Fruit fly (Drosophila melanogaster) whole organism, embryonic: ENCODE measurements around the gene CG17154.
A peak's percentile ranks its signal among the peaks of the same experiment; 100 is the strongest.

Experiments used
- BtbVII ChIP-seq: fragments of 200-800 bp; sonication (Bioruptor generic); optimal IDR thresholded peaks from 3 replicates; lab custom pipeline; 2017; ENCODE audit warnings: missing biosample characterization, mild to moderate bottlenecking, missing genetic modification characterization
- CG10274 ChIP-seq: fragments of 200-800 bp; sonication (Bioruptor generic); optimal IDR thresholded peaks from 3 replicates; lab custom pipeline; 2017; ENCODE audit warnings: missing biosample characterization, mild to moderate bottlenecking, missing genetic modification characterization
- CG10321 ChIP-seq: fragments of 200-800 bp; sonication (Bioruptor generic); IDR thresholded peaks from 2 replicates; pipeline ENCODE4 v1.3.6; 2022; ENCODE audit warnings: missing biosample characterization, missing genetic modification characterization
- CG10462 ChIP-seq: fragments of 200-800 bp; sonication (Bioruptor generic); optimal IDR thresholded peaks from 2 replicates; lab custom pipeline; 2016; ENCODE audit warnings: missing biosample characterization, missing genetic modification characterization
- CG11456 ChIP-seq: fragments of 200-800 bp; sonication (Bioruptor generic); IDR thresholded peaks from 3 replicates; pipeline ENCODE4 v1.3.6; 2022; ENCODE audit warnings: missing biosample characterization, missing genetic modification characterization
- CG11696 ChIP-seq: fragments of 200-800 bp; sonication (Bioruptor generic); IDR thresholded peaks from 2 replicates; pipeline ENCODE4 v1.3.6; 2022; ENCODE audit warnings: missing biosample characterization, missing genetic modification characterization
- CG11723 ChIP-seq: fragments of 200-800 bp; sonication (Bioruptor generic); optimal IDR thresholded peaks from 2 replicates; lab custom pipeline; 2017; ENCODE audit warnings: missing biosample characterization, mild to moderate bottlenecking, missing genetic modification characterization
- CG13624 ChIP-seq: fragments of 200-800 bp; sonication (Bioruptor generic); optimal IDR thresholded peaks from 2 replicates; lab custom pipeline; 2016; ENCODE audit warnings: missing biosample characterization, missing genetic modification characterization
- CG13775 ChIP-seq: fragments of 200-800 bp; sonication (Bioruptor generic); optimal IDR thresholded peaks from 3 replicates; lab custom pipeline; 2017; ENCODE audit warnings: missing biosample characterization, mild to moderate bottlenecking, missing genetic modification characterization
- CG13894 ChIP-seq: fragments of 200-800 bp; sonication (Bioruptor generic); optimal IDR thresholded peaks from 3 replicates; lab custom pipeline; 2018; ENCODE audit warnings: missing biosample characterization, mild to moderate bottlenecking, missing genetic modification characterization, moderate library complexity
- CG17186 ChIP-seq: fragments of 200-800 bp; sonication (Bioruptor generic); optimal IDR thresholded peaks from 3 replicates; lab custom pipeline; 2017; ENCODE audit warnings: missing biosample characterization, missing genetic modification reagents, missing genetic modification characterization
- CG17361 ChIP-seq: fragments of 200-800 bp; sonication (Bioruptor generic); IDR thresholded peaks from 3 replicates; pipeline ENCODE4 v1.3.6; 2022; ENCODE audit warnings: missing biosample characterization, missing genetic modification characterization
- CG1792 ChIP-seq: fragments of 200-800 bp; sonication (Bioruptor generic); optimal IDR thresholded peaks from 2 replicates; lab custom pipeline; 2016; ENCODE audit warnings: missing biosample characterization, missing genetic modification characterization
- CG18599 ChIP-seq: fragments of 200-800 bp; sonication (Bioruptor generic); optimal IDR thresholded peaks from 3 replicates; lab custom pipeline; 2017; ENCODE audit warnings: missing biosample characterization, missing genetic modification characterization, mild to moderate bottlenecking, moderate library complexity, missing genetic modification reagents
- CG2678 ChIP-seq: fragments of 200-800 bp; sonication (Bioruptor generic); optimal IDR thresholded peaks from 3 replicates; lab custom pipeline; 2019; ENCODE audit warnings: missing biosample characterization, mild to moderate bottlenecking, missing genetic modification characterization, moderate library complexity
- CG2712 ChIP-seq: fragments of 200-800 bp; optimal IDR thresholded peaks from 3 replicates; lab custom pipeline; 2019; ENCODE audit warnings: missing biosample characterization, mild to moderate bottlenecking, missing genetic modification characterization, moderate library complexity
- CG30403 ChIP-seq: fragments of 200-800 bp; sonication (Bioruptor generic); optimal IDR thresholded peaks from 3 replicates; lab custom pipeline; 2016; ENCODE audit warnings: missing biosample characterization, missing genetic modification characterization
- CG31224 ChIP-seq: fragments of 200-800 bp; sonication (Bioruptor generic); IDR thresholded peaks from 2 replicates; pipeline ENCODE4 v1.3.6; 2022; ENCODE audit warnings: missing biosample characterization, missing genetic modification characterization
- CG31441 ChIP-seq: fragments of 200-800 bp; sonication (Bioruptor generic); IDR thresholded peaks from 2 replicates; pipeline ENCODE4 v1.3.6; 2022; ENCODE audit warnings: missing biosample characterization, missing genetic modification characterization
- CG4854 ChIP-seq: fragments of 200-800 bp; sonication (Bioruptor generic); optimal IDR thresholded peaks from 2 replicates; lab custom pipeline; 2016; ENCODE audit warnings: missing biosample characterization, missing genetic modification characterization, inconsistent platforms
- CG8281 ChIP-seq: fragments of 200-800 bp; sonication (Bioruptor generic); optimal IDR thresholded peaks from 2 replicates; lab custom pipeline; 2018; ENCODE audit warnings: missing biosample characterization, mild to moderate bottlenecking, missing genetic modification characterization, moderate library complexity
- CG8359 ChIP-seq: fragments of 200-800 bp; sonication (Bioruptor generic); optimal IDR thresholded peaks from 2 replicates; lab custom pipeline; 2017; ENCODE audit warnings: missing biosample characterization, mild to moderate bottlenecking, missing genetic modification characterization, borderline replicate concordance
- CG9727 ChIP-seq: fragments of 200-800 bp; sonication (Bioruptor generic); optimal IDR thresholded peaks from 3 replicates; lab custom pipeline; 2017; ENCODE audit warnings: missing biosample characterization, mild to moderate bottlenecking, missing genetic modification characterization
- Chrac-16 ChIP-seq: fragments of 200-800 bp; sonication (Bioruptor generic); optimal IDR thresholded peaks from 3 replicates; lab custom pipeline; 2016; ENCODE audit warnings: missing biosample characterization, missing genetic modification characterization
- Fer1 ChIP-seq: fragments of 200-800 bp; sonication (Bioruptor generic); optimal IDR thresholded peaks from 2 replicates; lab custom pipeline; 2017; ENCODE audit warnings: missing biosample characterization, mild to moderate bottlenecking, missing genetic modification characterization
- HmgD ChIP-seq: fragments of 200-800 bp; sonication (Bioruptor generic); optimal IDR thresholded peaks from 3 replicates; lab custom pipeline; 2016; ENCODE audit warnings: missing biosample characterization, missing genetic modification characterization
- HmgZ ChIP-seq: fragments of 200-800 bp; sonication (Bioruptor generic); optimal IDR thresholded peaks from 2 replicates; lab custom pipeline; 2018; ENCODE audit warnings: missing biosample characterization, mild to moderate bottlenecking, missing genetic modification characterization
- Nf-YC ChIP-seq: fragments of 200-800 bp; optimal IDR thresholded peaks from 3 replicates; lab custom pipeline; 2019; ENCODE audit warnings: missing biosample characterization, mild to moderate bottlenecking, missing genetic modification characterization, moderate library complexity
- Sox100B ChIP-seq: fragments of 200-800 bp; sonication (Bioruptor generic); optimal IDR thresholded peaks from 3 replicates; lab custom pipeline; 2018; ENCODE audit warnings: missing biosample characterization, mild to moderate bottlenecking, missing genetic modification characterization
- Sry-δ ChIP-seq: fragments of 200-800 bp; sonication (Bioruptor generic); optimal IDR thresholded peaks from 2 replicates; lab custom pipeline; 2016; ENCODE audit warnings: missing biosample characterization, missing genetic modification characterization
- Xbp1 ChIP-seq: fragments of 200-800 bp; sonication (Bioruptor generic); optimal IDR thresholded peaks from 3 replicates; lab custom pipeline; 2016; ENCODE audit warnings: missing biosample characterization, mild to moderate bottlenecking, missing genetic modification characterization
- YL-1 ChIP-seq: fragments of 200-800 bp; sonication (Bioruptor generic); optimal IDR thresholded peaks from 3 replicates; lab custom pipeline; 2017; ENCODE audit warnings: missing biosample characterization, mild to moderate bottlenecking, missing genetic modification characterization
- amos ChIP-seq: fragments of 200-800 bp; sonication (Bioruptor generic); IDR thresholded peaks from 2 replicates; pipeline ENCODE4 v1.3.6; 2022; ENCODE audit warnings: missing biosample characterization, missing genetic modification characterization; ENCODE audit not compliant: partially characterized antibody
- ase ChIP-seq: fragments of 200-800 bp; sonication (Bioruptor generic); IDR thresholded peaks from 3 replicates; pipeline ENCODE4 v1.3.6; 2022; ENCODE audit warnings: missing biosample characterization, missing genetic modification characterization
- bigmax ChIP-seq: fragments of 200-800 bp; sonication (Bioruptor generic); optimal IDR thresholded peaks from 2 replicates; lab custom pipeline; 2018; ENCODE audit warnings: missing biosample characterization, mild to moderate bottlenecking, missing genetic modification characterization
- bowl ChIP-seq: fragments of 200-800 bp; sonication (Bioruptor generic); IDR thresholded peaks from 2 replicates; pipeline ENCODE4 v1.3.6; 2022; ENCODE audit warnings: missing biosample characterization, missing genetic modification characterization
- cas ChIP-seq: fragments of 200-800 bp; sonication (Bioruptor generic); IDR thresholded peaks from 2 replicates; pipeline ENCODE4 v1.3.6; 2022; ENCODE audit warnings: missing biosample characterization, missing genetic modification characterization
- dan ChIP-seq: fragments of 200-800 bp; sonication (Bioruptor generic); IDR thresholded peaks from 2 replicates; pipeline ENCODE4 v1.3.6; 2022; ENCODE audit warnings: missing biosample characterization, missing genetic modification characterization
- grau ChIP-seq: fragments of 200-800 bp; optimal IDR thresholded peaks from 3 replicates; lab custom pipeline; 2019; ENCODE audit warnings: missing biosample characterization, mild to moderate bottlenecking, missing genetic modification characterization, moderate library complexity
- grn ChIP-seq: fragments of 200-800 bp; sonication (Bioruptor generic); optimal IDR thresholded peaks from 3 replicates; lab custom pipeline; 2017; ENCODE audit warnings: missing biosample characterization, missing genetic modification characterization
- gro ChIP-seq: fragments of 200-800 bp; sonication (Bioruptor generic); optimal IDR thresholded peaks from 2 replicates; lab custom pipeline; 2016; ENCODE audit warnings: missing biosample characterization, missing genetic modification characterization
- mld ChIP-seq: fragments of 200-800 bp; sonication (Bioruptor generic); IDR thresholded peaks from 3 replicates; pipeline ENCODE4 v1.3.6; 2022; ENCODE audit warnings: missing biosample characterization, missing genetic modification characterization; ENCODE audit not compliant: partially characterized antibody
- oc ChIP-seq: fragments of 200-800 bp; sonication (Bioruptor generic); optimal IDR thresholded peaks from 2 replicates; lab custom pipeline; 2018; ENCODE audit warnings: missing biosample characterization, mild to moderate bottlenecking, missing genetic modification characterization, moderate library complexity
- org-1 ChIP-seq: fragments of 200-800 bp; sonication (Bioruptor generic); optimal IDR thresholded peaks from 2 replicates; lab custom pipeline; 2017; ENCODE audit warnings: missing biosample characterization, missing genetic modification characterization
- prd ChIP-seq, 3 experiments: fragments of >200 bp in 2 of 3; fragments of 200-800 bp in 1 of 3; sonication (Bioruptor generic) in 1 of 3; optimal IDR thresholded peaks in 2 of 3; IDR thresholded peaks in 1 of 3; 2 replicates in 2 of 3; 3 replicates in 1 of 3; pipeline versions ENCODE4 v1.3.6 to Lab custom; 2017 to 2022; ENCODE audit warnings: missing biosample characterization in 1 of 3, missing genetic modification characterization in 1 of 3
- row ChIP-seq: fragments of 200-800 bp; sonication (Bioruptor generic); IDR thresholded peaks from 3 replicates; pipeline ENCODE4 v1.3.6; 2022; ENCODE audit warnings: missing biosample characterization, missing genetic modification characterization
- scrt ChIP-seq: fragments of 200-800 bp; sonication (Bioruptor generic); optimal IDR thresholded peaks from 2 replicates; lab custom pipeline; 2018; ENCODE audit warnings: missing biosample characterization, mild to moderate bottlenecking, missing genetic modification characterization, moderate library complexity
- unpg ChIP-seq: fragments of 200-800 bp; sonication (Bioruptor generic); optimal IDR thresholded peaks from 3 replicates; lab custom pipeline; 2018; ENCODE audit warnings: missing biosample characterization, mild to moderate bottlenecking, missing genetic modification characterization, moderate library complexity

CG17154 gene

DNA sequence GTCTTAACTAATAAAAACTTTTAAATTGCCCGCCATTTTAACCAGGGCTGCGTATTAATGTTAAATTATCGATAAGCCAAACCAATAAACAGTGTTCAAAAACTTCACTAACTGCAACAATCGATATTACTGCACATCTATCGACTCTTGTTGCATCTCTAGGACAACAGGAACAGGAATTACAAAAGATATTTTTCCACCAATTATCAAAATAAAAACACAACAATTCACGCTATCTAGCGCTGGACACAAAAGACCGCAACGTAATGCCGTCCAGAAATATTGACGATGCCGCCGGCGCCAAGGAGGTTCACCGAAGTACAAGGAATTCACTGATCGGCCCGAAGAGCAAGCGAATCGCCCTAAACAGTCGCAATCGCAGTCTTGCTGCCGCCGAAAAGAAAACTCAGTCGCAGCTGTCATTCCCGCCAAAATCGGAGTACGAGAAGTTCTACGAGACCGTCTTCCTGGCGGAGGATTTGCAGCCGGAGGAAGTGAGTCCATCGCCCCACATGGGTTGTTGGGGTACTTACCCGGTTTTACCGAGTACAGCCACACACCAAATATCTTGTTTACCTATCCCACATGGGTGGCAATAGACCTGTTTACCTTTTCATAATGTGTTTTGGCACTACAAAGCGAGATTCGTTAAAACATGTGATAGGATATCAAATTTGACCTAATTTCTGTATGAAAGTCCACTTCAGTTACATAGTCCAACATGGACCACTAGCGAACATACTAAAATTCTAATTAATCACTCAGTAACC is 27.7 kb downstream of the CG17154 start, which contains the start of gene vers (continued):
- TF ChIP-seq Chrac-16 (GFP tag; lab: Kevin White, UChicago), result peak; percentile 6
- TF ChIP-seq Nf-YC, result no peak
- no peak for TF ChIP-seq CG13775
- no peak for TF ChIP-seq CG4854 (GFP tag; lab: Kevin White, UChicago)
- peak; percentile 32 for TF ChIP-seq Fer1 (GFP tag; lab: Kevin White, UChicago)
- TF ChIP-seq Sox100B (GFP tag; lab: Kevin White, UChicago), result no peak
- TF ChIP-seq CG1792 (GFP tag; lab: Kevin White, UChicago), result no peak
- no peak for TF ChIP-seq bowl (GFP tag; lab: Robert Waterston, UW)
- peak; percentile 43 for TF ChIP-seq HmgZ (tag; lab: Kevin White, UChicago)
- no peak for TF ChIP-seq CG8281
- TF ChIP-seq grau (tag; lab: Kevin White, UChicago), result peak; percentile 10
- no peak for TF ChIP-seq CG31441 (GFP tag; lab: Robert Waterston, UW)
- TF ChIP-seq CG30403, result peak; percentile 19
- no peak for TF ChIP-seq cas (GFP tag; lab: Robert Waterston, UW)
- TF ChIP-seq, all 482 proteins: peak for 127

- TF ChIP-seq ase (GFP tag; lab: Robert Waterston, UW) (no peak), CG10462 (GFP tag; lab: Kevin White, UChicago) (no peak), CG17361 (GFP tag; lab: Robert Waterston, UW) (no peak), amos (GFP tag; lab: Robert Waterston, UW) (peak; percentile 79), CG17186 (GFP tag; lab: Kevin White, UChicago) (no peak), CG9727 (GFP tag; lab: Kevin White, UChicago) (no peak), bigmax (GFP tag; lab: Kevin White, UChicago) (no peak), grn (GFP tag; lab: Kevin White, UChicago) (no peak), YL-1 (GFP tag; lab: Kevin White, UChicago) (peak; percentile 28), gro (GFP tag; lab: Kevin White, UChicago) (no peak), CG8359 (no peak), scrt (GFP tag; lab: Kevin White, UChicago) (no peak), BtbVII (no peak), prd (optimal IDR thresholded peaks at IDR 0.05; lab: Kevin White, UChicago) (no peak), prd (GFP tag; IDR thresholded peaks at IDR 0.05; lab: Robert Waterston, UW) (no peak), CG13624 (no peak), CG13894 (no peak), mld (peak; percentile 66; the same call in 1 of the 3 replicates), Chrac-16 (GFP tag; lab: Kevin White, UChicago) (no peak), HmgD (GFP tag; lab: Kevin White, UChicago) (no peak), CG2678 (no peak), CG18599 (no peak), CG2712 (peak; percentile 16), bowl (GFP tag; lab: Robert Waterston, UW) (no peak), Xbp1 (GFP tag; lab: Kevin White, UChicago) (no peak), CG11723 (no peak), unpg (GFP tag; lab: Kevin White, UChicago) (no peak), CG11696 (GFP tag; lab: Robert Waterston, UW) (no peak), CG10274 (GFP tag; lab: Kevin White, UChicago) (no peak), CG11456 (GFP tag; lab: Robert Waterston, UW) (no peak), CG10321 (GFP tag; lab: Robert Waterston, UW) (no peak), org-1 (GFP tag; lab: Kevin White, UChicago) (no peak), CG31224 (GFP tag; lab: Robert Waterston, UW) (no peak), row (GFP tag; lab: Robert Waterston, UW) (peak; percentile 41; the same call in 2 of the 3 replicates), dan (GFP tag; lab: Robert Waterston, UW) (no peak), Sry-δ (GFP tag; lab: Kevin White, UChicago) (peak; percentile 85), oc (tag; lab: Kevin White, UChicago) (no peak)
Measured at dm6 chr3L:12118156-12118555, 29.7 kb downstream of the CG17154 start, which contains the start of gene ssp. TSS of gene ssp (plus strand) at chr3L:12118257.
